Worm (Caenorhabditis elegans): ENCODE data around the gene acdh-6.

DNA sequence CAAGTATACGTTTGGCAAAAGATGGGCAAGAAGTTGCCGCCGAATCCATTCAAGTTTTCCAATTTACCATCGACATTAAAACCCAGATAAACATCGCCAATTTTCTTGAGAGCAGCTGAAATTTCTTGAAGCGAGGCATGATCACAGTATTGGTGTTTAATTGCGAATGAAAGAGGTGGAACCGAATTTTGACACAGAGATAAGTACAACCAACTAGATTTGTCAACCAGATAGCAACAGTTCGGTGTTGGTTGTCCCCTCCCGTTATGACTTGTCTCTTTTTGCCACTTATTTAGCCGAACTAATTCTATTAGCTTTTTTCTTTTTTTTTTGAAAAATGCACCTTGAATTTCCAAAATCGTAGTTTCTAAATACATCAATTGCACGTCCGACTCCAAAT is 17.4 kb downstream of the acdh-6 start:
- TF ChIP-seq gei-17 (GFP tag; optimal IDR thresholded peaks at IDR 0.05) (no peak), lin-35 (GFP tag; optimal IDR thresholded peaks at IDR 0.05) (no peak), mxl-1 (tag; optimal IDR thresholded peaks at IDR 0.05) (no peak), sdz-38 (tag; optimal IDR thresholded peaks at IDR 0.05) (no peak), unc-62 (GFP tag; optimal IDR thresholded peaks at IDR 0.05) (no peak), lin-54 (GFP tag; optimal IDR thresholded peaks at IDR 0.05) (no peak), dpl-1 (GFP tag; optimal IDR thresholded peaks at IDR 0.05) (no peak), T26A5.8 (tag; optimal IDR thresholded peaks at IDR 0.05) (no peak), nfya-1 (tag; optimal IDR thresholded peaks at IDR 0.05; ENCODE audit: borderline replicate concordance, insufficient read depth) (no peak), unc-130 (GFP tag; optimal IDR thresholded peaks at IDR 0.05) (no peak), F57C9.4 (tag; optimal IDR thresholded peaks at IDR 0.05) (no peak), F57A8.1 (GFP tag; optimal IDR thresholded peaks at IDR 0.05) (no peak), tlf-1 (GFP tag; optimal IDR thresholded peaks at IDR 0.05) (no peak)

Data from whole organism, young adult.